Worm (Caenorhabditis elegans): ENCODE measurements around the gene F40F8.4.

Gene F40F8.4

DNA sequence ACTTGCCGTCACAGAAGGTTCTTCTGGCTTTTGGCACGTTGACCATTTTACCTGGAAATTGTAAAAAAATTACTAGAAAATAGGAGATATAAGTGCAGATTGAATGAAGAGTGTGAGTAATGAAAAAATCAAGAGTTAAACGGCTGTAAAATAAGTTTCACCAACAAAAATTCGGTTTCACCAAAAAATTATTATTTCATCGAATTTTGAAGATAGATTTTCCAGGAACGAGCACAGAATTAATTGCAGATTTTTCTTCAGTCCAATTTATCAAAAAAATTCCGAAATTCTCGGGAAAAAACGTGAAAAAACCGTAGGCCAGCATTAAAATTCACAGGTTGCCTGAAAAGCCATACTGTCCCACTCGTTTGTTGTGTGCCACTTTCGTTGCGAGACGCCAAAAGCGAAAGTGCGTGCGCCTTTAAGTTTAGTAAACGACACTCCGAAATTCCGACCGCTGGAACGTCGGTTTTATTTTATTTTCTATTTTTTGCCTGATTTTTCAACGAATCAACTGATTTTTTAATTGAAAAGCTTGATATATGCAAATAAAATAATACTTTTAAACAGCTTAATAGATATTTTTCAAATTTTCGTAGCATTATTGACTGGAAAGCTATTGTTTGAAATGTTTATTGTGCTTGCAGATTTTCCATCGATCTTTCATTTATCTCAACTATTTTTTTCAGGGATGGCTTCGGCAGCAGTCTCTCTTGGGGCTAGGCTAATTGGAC, 42.7 kb downstream of the F40F8.4 start, which contains the start of the genes rpl-36.A and nuo-1 (continued):
- TF ChIP-seq lsy-27 (tag; optimal IDR thresholded peaks at IDR 0.05; ENCODE audit: borderline replicate concordance, insufficient read depth), result no peak
- TF ChIP-seq ama-1 (optimal IDR thresholded peaks at IDR 0.05), result no peak
- TF ChIP-seq ama-1 (GFP tag; optimal IDR thresholded peaks at IDR 0.05), result no peak
- peak; percentile 45 for TF ChIP-seq ceh-27 (GFP tag; optimal IDR thresholded peaks at IDR 0.05)
- TF ChIP-seq B0019.2 (GFP tag; conservative IDR thresholded peaks at IDR 0.05), result peak; percentile 57
- no peak for TF ChIP-seq F52B5.7 (tag; optimal IDR thresholded peaks at IDR 0.05)
- TF ChIP-seq F39B2.1 (GFP tag; IDR thresholded peaks at IDR 0.05), result no peak
- peak; percentile 37 for TF ChIP-seq snpc-1.3 (tag; optimal IDR thresholded peaks at IDR 0.05; ENCODE audit: insufficient read depth)
- no peak for TF ChIP-seq hrde-1 (tag; optimal IDR thresholded peaks at IDR 0.05; ENCODE audit: borderline replicate concordance)

DNA sequence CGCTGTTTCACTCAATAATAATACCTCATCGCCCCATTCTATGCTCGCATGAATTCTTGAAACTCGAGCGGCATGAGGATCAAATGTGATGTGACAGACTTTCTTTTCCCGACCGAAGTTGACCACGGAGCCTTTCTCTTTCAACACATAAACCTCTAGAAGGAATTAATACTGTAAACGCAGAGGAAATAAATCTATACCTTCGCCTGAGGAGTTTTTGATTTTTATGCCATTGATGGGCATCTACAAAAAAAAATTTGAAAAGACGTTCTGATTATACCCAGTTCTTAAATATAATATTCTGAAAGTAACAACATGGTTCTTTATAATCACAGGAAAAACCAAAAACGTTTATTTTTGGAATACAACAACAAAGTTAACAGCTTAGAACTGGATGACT, 43.8 kb downstream of the F40F8.4 start, which contains the start of gene nbs-1:
TSS of gene nbs-1 (minus strand) at position 246 of the 400 bp plus-strand sequence.
- TF ChIP-seq aptf-3 (GFP tag; IDR thresholded peaks at IDR 0.05) (no peak), ceh-91 (GFP tag; IDR thresholded peaks at IDR 0.05) (no peak), nhr-90 (tag; optimal IDR thresholded peaks at IDR 0.05) (no peak), ztf-6 (GFP tag; IDR thresholded peaks at IDR 0.05) (no peak), atf-7 (tag; optimal IDR thresholded peaks at IDR 0.05) (no peak), ztf-28 (GFP tag; IDR thresholded peaks at IDR 0.05) (no peak), ztf-18 (tag; optimal IDR thresholded peaks at IDR 0.05) (peak; percentile 18), F33H1.4 (GFP tag; IDR thresholded peaks at IDR 0.05) (peak; percentile 45), zim-3 (tag; optimal IDR thresholded peaks at IDR 0.05) (no peak), akir-1 (GFP tag; optimal IDR thresholded peaks at IDR 0.05) (no peak), ztf-22 (GFP tag; optimal IDR thresholded peaks at IDR 0.05) (no peak), B0336.3 (GFP tag; IDR thresholded peaks at IDR 0.05) (peak; percentile 80), lin-54 (GFP tag; optimal IDR thresholded peaks at IDR 0.05) (peak; percentile 41), somi-1 (GFP tag; optimal IDR thresholded peaks at IDR 0.05) (no peak), ceh-100 (GFP tag; IDR thresholded peaks at IDR 0.05) (peak; percentile 24; the same call in 1 of the 2 replicates), tbp1 (GFP tag; optimal IDR thresholded peaks at IDR 0.05) (no peak), snpc-4 (GFP tag; optimal IDR thresholded peaks at IDR 0.05) (no peak), snpc-4 (tag; optimal IDR thresholded peaks at IDR 0.05) (no peak), lsl-1 (GFP tag; optimal IDR thresholded peaks at IDR 0.05) (peak; percentile 39), egl-18 (GFP tag; IDR thresholded peaks at IDR 0.05) (no peak), pha-4 (tag; optimal IDR thresholded peaks at IDR 0.05) (no peak), nfyb-1 (GFP tag; IDR thresholded peaks at IDR 0.05) (no peak), unc-62 (GFP tag; optimal IDR thresholded peaks at IDR 0.05) (no peak), F10E7.11 (tag; optimal IDR thresholded peaks at IDR 0.05) (no peak), let-526 (GFP tag; IDR thresholded peaks at IDR 0.05) (no peak), ets-4 (GFP tag; optimal IDR thresholded peaks at IDR 0.05) (no peak), cebp-1 (GFP tag; IDR thresholded peaks at IDR 0.05) (no peak), cebp-1 (tag; optimal IDR thresholded peaks at IDR 0.05) (no peak), madf-3 (GFP tag; IDR thresholded peaks at IDR 0.05) (peak; percentile 49; the same call in 1 of the 2 replicates), lin-40 (tag; optimal IDR thresholded peaks at IDR 0.05) (no peak), F22D6.2 (tag; optimal IDR thresholded peaks at IDR 0.05) (no peak), tlf-1 (GFP tag; optimal IDR thresholded peaks at IDR 0.05) (no peak), rcor-1 (GFP tag; IDR thresholded peaks at IDR 0.05) (peak; percentile 60), gei-17 (GFP tag; optimal IDR thresholded peaks at IDR 0.05) (no peak), attf-6 (GFP tag; IDR thresholded peaks at IDR 0.05) (peak; percentile 59; the same call in 1 of the 2 replicates), F52B5.7 (tag; optimal IDR thresholded peaks at IDR 0.05) (no peak), fkh-3 (tag; optimal IDR thresholded peaks at IDR 0.05) (peak; percentile 16), dpl-1 (GFP tag; optimal IDR thresholded peaks at IDR 0.05) (no peak), lir-1 (GFP tag; conservative IDR thresholded peaks at IDR 0.05) (no peak)
